Worm (Caenorhabditis elegans) whole organism, late embryonic: ENCODE measurements around the gene C49H3.3.

Experiments
- F13H6.1 ChIP-seq: sonication (generic microtip); optimal IDR thresholded peaks from 2 replicates; lab custom pipeline; 2016; ENCODE audit warnings: missing genetic modification characterization, missing compliant biosample characterization
- ama-1 ChIP-seq: fragments of 150-350 bp; optimal IDR thresholded peaks from 2 replicates; lab custom pipeline; 2014
- ceh-18 ChIP-seq: sonication (generic microtip); optimal IDR thresholded peaks from 2 replicates; lab custom pipeline; 2016; ENCODE audit warnings: missing genetic modification characterization, missing compliant biosample characterization
- ceh-2 ChIP-seq: sonication (generic microtip); optimal IDR thresholded peaks from 2 replicates; lab custom pipeline; 2016; ENCODE audit warnings: missing genotype, missing genetic modification characterization, missing compliant biosample characterization
- ceh-45 ChIP-seq: fragments of 200-800 bp; sonication (Bioruptor generic); IDR thresholded peaks from 2 replicates; pipeline ENCODE4 v1.3.6; 2022; ENCODE audit warnings: missing genetic modification reagents, missing genetic modification characterization, missing compliant biosample characterization
- elt-2 ChIP-seq: sonication (generic microtip); optimal IDR thresholded peaks from 2 replicates; lab custom pipeline; 2016; ENCODE audit warnings: missing genetic modification reagents, missing genetic modification characterization, missing compliant biosample characterization
- fkh-10 ChIP-seq: fragments of 150-350 bp; optimal IDR thresholded peaks from 2 replicates; lab custom pipeline; 2014; ENCODE audit warnings: missing biosample characterization, missing genetic modification reagents, missing genetic modification characterization
- gmeb-2 ChIP-seq: sonication (generic microtip); optimal IDR thresholded peaks from 2 replicates; lab custom pipeline; 2016; ENCODE audit warnings: missing genetic modification characterization, inconsistent platforms, missing compliant biosample characterization
- nfya-1 ChIP-seq: sonication (generic microtip); optimal IDR thresholded peaks from 2 replicates; lab custom pipeline; 2017; ENCODE audit warnings: missing genetic modification characterization, mild to moderate bottlenecking, missing compliant biosample characterization, antibody characterized with exemption, moderate library complexity
- nhr-11 ChIP-seq: fragments of 150-350 bp; optimal IDR thresholded peaks from 2 replicates; lab custom pipeline; 2014; ENCODE audit warnings: missing biosample characterization, missing genetic modification characterization
- pha-4 ChIP-seq: fragments of 150-350 bp; optimal IDR thresholded peaks from 2 replicates; lab custom pipeline; 2018; ENCODE audit warnings: missing biosample characterization, missing genetic modification reagents, missing genetic modification characterization
- pqm-1 ChIP-seq: sonication (generic microtip); optimal IDR thresholded peaks from 2 replicates; lab custom pipeline; 2016; ENCODE audit warnings: missing genetic modification characterization, missing compliant biosample characterization

DNA sequence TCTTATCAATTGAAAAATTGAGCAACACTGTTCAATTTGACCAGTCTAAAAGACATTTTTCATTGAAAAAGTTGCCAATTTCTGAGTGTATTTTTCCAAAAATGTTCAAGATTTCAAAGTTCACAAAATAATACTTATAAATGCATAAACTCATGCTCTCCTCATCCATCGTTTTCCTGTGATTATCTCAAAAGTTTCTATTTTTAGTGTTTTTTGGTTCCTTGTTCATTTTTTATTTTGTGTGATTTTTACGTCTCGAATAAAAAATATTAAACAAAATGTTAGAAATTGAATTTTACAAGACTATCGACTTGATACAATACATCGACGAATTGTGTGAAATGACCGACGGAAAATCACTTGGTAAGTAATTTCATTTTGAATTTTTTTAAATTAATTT, 42.4 kb upstream of the C49H3.3 start, which contains the start of gene atic-1:
- TF ChIP-seq ceh-18 (no peak), elt-2 (tag; lab: Kevin White, UChicago) (no peak), gmeb-2 (tag; lab: Kevin White, UChicago) (no peak), fkh-10 (GFP tag; lab: Kevin White, UChicago) (no peak), ceh-45 (no peak), pqm-1 (tag; lab: Kevin White, UChicago) (no peak), nhr-11 (no peak), F13H6.1 (tag; lab: Kevin White, UChicago) (no peak), pha-4 (no peak), ceh-2 (tag; lab: Kevin White, UChicago) (no peak), ama-1 (no peak), nfya-1 (tag; lab: Kevin White, UChicago) (no peak)
